Fruit fly (Drosophila melanogaster) whole organism, pupa: ENCODE data around the gene Mgstl.

Experiments used
- CG10348 ChIP-seq: fragments of 200-800 bp; sonication (Bioruptor generic); IDR thresholded peaks from 2 replicates; pipeline ENCODE4 v1.3.6; 2022; ENCODE audit warnings: missing biosample characterization, missing genetic modification characterization
- CG12605 ChIP-seq: fragments of 200-800 bp; sonication (Bioruptor generic); IDR thresholded peaks from 2 replicates; pipeline ENCODE4 v1.3.6; 2022; ENCODE audit warnings: missing biosample characterization, missing genetic modification characterization
- CG13204 ChIP-seq: fragments of 200-800 bp; sonication (Bioruptor generic); optimal IDR thresholded peaks from 2 replicates; lab custom pipeline; 2018; ENCODE audit warnings: missing biosample characterization, mild to moderate bottlenecking, missing genetic modification characterization, moderate library complexity
- CG14655 ChIP-seq: fragments of 200-800 bp; sonication (Bioruptor generic); optimal IDR thresholded peaks from 3 replicates; lab custom pipeline; 2017; ENCODE audit warnings: mild to moderate bottlenecking, missing biosample characterization, missing genetic modification reagents, missing genetic modification characterization
- CG15710 ChIP-seq: fragments of 200-800 bp; sonication (Bioruptor generic); optimal IDR thresholded peaks from 2 replicates; lab custom pipeline; 2018; ENCODE audit warnings: missing biosample characterization, mild to moderate bottlenecking, missing genetic modification characterization, moderate library complexity
- CG17806 ChIP-seq: fragments of 200-800 bp; sonication (Bioruptor generic); optimal IDR thresholded peaks from 2 replicates; lab custom pipeline; 2018; ENCODE audit warnings: missing biosample characterization, mild to moderate bottlenecking, missing genetic modification characterization, moderate library complexity
- CG32121 ChIP-seq: fragments of 200-800 bp; sonication (Bioruptor generic); IDR thresholded peaks from 2 replicates; pipeline ENCODE4 v1.3.6; 2022; ENCODE audit warnings: missing biosample characterization, missing genetic modification characterization
- CG34367 ChIP-seq: fragments of 200-800 bp; sonication (Bioruptor generic); optimal IDR thresholded peaks from 2 replicates; lab custom pipeline; 2018; ENCODE audit warnings: missing biosample characterization, mild to moderate bottlenecking, missing genetic modification characterization
- CG4496 ChIP-seq: fragments of 200-800 bp; sonication (Bioruptor generic); IDR thresholded peaks from 3 replicates; pipeline ENCODE4 v1.3.6; 2022; ENCODE audit warnings: missing biosample characterization, missing genetic modification characterization
- CG8159 ChIP-seq: fragments of 200-800 bp; sonication (Bioruptor generic); optimal IDR thresholded peaks from 3 replicates; lab custom pipeline; 2018; ENCODE audit warnings: missing biosample characterization, mild to moderate bottlenecking, missing genetic modification characterization, moderate library complexity
- CG8301 ChIP-seq: fragments of 200-800 bp; sonication (Bioruptor generic); optimal IDR thresholded peaks from 2 replicates; lab custom pipeline; 2018; ENCODE audit warnings: missing biosample characterization, mild to moderate bottlenecking, missing genetic modification characterization
- CG9948 ChIP-seq: fragments of 200-800 bp; sonication (Bioruptor generic); optimal IDR thresholded peaks from 2 replicates; lab custom pipeline; 2018; ENCODE audit warnings: missing biosample characterization, mild to moderate bottlenecking, missing genetic modification characterization, moderate library complexity
- D1 ChIP-seq: fragments of 200-800 bp; sonication (Bioruptor generic); optimal IDR thresholded peaks from 2 replicates; lab custom pipeline; 2018; ENCODE audit warnings: missing biosample characterization, mild to moderate bottlenecking, missing genetic modification characterization, moderate library complexity
- EcR ChIP-seq: fragments of 200-800 bp; sonication (Bioruptor generic); optimal IDR thresholded peaks from 3 replicates; lab custom pipeline; 2019; ENCODE audit warnings: missing biosample characterization, missing genetic modification characterization, mild to moderate bottlenecking, moderate library complexity, missing genetic modification reagents
- Ets98B ChIP-seq: fragments of 200-800 bp; sonication (Bioruptor generic); IDR thresholded peaks from 2 replicates; pipeline ENCODE4 v1.3.6; 2022; ENCODE audit warnings: missing biosample characterization, missing genetic modification characterization
- Pif1A ChIP-seq: fragments of 200-800 bp; sonication (Bioruptor generic); optimal IDR thresholded peaks from 3 replicates; lab custom pipeline; 2016; ENCODE audit warnings: missing biosample characterization, missing genetic modification characterization
- Pif1B ChIP-seq: fragments of 200-800 bp; sonication (Bioruptor generic); optimal IDR thresholded peaks from 3 replicates; lab custom pipeline; 2016; ENCODE audit warnings: missing biosample characterization, missing genetic modification characterization
- Snoo ChIP-seq: fragments of 200-800 bp; sonication (Bioruptor generic); optimal IDR thresholded peaks from 3 replicates; lab custom pipeline; 2017; ENCODE audit warnings: missing biosample characterization, mild to moderate bottlenecking, missing genetic modification characterization, inconsistent platforms
- fd96Ca ChIP-seq: fragments of 200-800 bp; sonication (Bioruptor generic); IDR thresholded peaks from 3 replicates; pipeline ENCODE4 v1.3.6; 2022; ENCODE audit warnings: missing biosample characterization, missing genetic modification characterization
- gl ChIP-seq: fragments of 200-800 bp; sonication (Bioruptor generic); optimal IDR thresholded peaks from 2 replicates; lab custom pipeline; 2018; ENCODE audit warnings: missing biosample characterization, mild to moderate bottlenecking, missing genetic modification characterization
- rn ChIP-seq: fragments of 200-800 bp; sonication (Bioruptor generic); IDR thresholded peaks from 2 replicates; pipeline ENCODE4 v1.3.6; 2022; ENCODE audit warnings: missing biosample characterization, missing genetic modification characterization

Mgstl gene

dm6 chrX:21041825-21042224, at the start of gene Mgstl:
Gene Mgstl (plus strand): TSS chrX:21042125.
- TF ChIP-seq CG32121 (GFP tag; lab: Robert Waterston, UW) (no peak), gl (tag; lab: Kevin White, UChicago) (no peak), fd96Ca (no peak), Ets98B (GFP tag; lab: Robert Waterston, UW) (no peak), D1 (tag; lab: Kevin White, UChicago) (no peak), CG9948 (no peak), CG17806 (no peak)
- TF ChIP-seq, all 21 proteins: peak for 0

DNA sequence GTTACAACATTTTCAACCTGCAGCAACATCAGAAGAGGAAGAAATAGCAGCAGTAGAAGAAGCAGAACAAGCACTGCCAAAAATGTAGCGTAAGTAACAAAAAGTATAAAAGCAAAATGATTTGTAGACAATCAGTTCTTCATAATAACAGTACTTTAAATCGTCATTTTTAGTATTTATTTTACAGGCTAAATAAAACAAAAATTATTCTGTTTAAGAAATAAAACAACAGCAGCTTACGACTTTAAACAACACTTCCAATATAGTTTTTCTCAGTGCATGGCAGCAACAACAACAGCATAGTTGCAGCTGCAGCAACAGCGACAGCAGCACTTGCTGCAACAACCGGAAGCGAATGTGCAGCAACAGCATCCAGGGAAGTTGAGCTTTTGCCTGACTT, 31.4 kb upstream of the Mgstl start:
- TF ChIP-seq Pif1A (GFP tag; lab: Kevin White, UChicago) (peak; percentile 26), CG32121 (GFP tag; lab: Robert Waterston, UW) (no peak), CG34367 (tag; lab: Kevin White, UChicago) (peak; percentile 11), CG15710 (tag; lab: Kevin White, UChicago) (peak; percentile 42), EcR (no peak), CG8301 (tag; lab: Kevin White, UChicago) (peak; percentile 35), Ets98B (GFP tag; lab: Robert Waterston, UW) (no peak), CG8159 (peak; percentile 54), CG17806 (no peak), CG9948 (peak; percentile 12), Pif1B (no peak), CG10348 (no peak), CG4496 (GFP tag; lab: Robert Waterston, UW) (0 out of 3 replicates have a peak, but pooled peaks have one; percentile 18), CG12605 (GFP tag; lab: Robert Waterston, UW) (no peak), D1 (tag; lab: Kevin White, UChicago) (no peak), CG13204 (no peak), Snoo (no peak), gl (tag; lab: Kevin White, UChicago) (no peak), CG14655 (peak; percentile 49), rn (GFP tag; lab: Robert Waterston, UW) (no peak), fd96Ca (no peak)

dm6 chrX:21017568-21017967, 24.4 kb upstream of the Mgstl start:
- TF ChIP-seq Snoo (no peak), Ets98B (GFP tag; lab: Robert Waterston, UW) (no peak), CG13204 (no peak), CG17806 (no peak), fd96Ca (no peak), Pif1A (GFP tag; lab: Kevin White, UChicago) (no peak), D1 (tag; lab: Kevin White, UChicago) (no peak), Pif1B (no peak), gl (tag; lab: Kevin White, UChicago) (no peak), CG32121 (GFP tag; lab: Robert Waterston, UW) (no peak), CG9948 (no peak), CG15710 (tag; lab: Kevin White, UChicago) (no peak), CG14655 (no peak), CG34367 (tag; lab: Kevin White, UChicago) (no peak), CG8301 (tag; lab: Kevin White, UChicago) (no peak), rn (GFP tag; lab: Robert Waterston, UW) (no peak)

DNA sequence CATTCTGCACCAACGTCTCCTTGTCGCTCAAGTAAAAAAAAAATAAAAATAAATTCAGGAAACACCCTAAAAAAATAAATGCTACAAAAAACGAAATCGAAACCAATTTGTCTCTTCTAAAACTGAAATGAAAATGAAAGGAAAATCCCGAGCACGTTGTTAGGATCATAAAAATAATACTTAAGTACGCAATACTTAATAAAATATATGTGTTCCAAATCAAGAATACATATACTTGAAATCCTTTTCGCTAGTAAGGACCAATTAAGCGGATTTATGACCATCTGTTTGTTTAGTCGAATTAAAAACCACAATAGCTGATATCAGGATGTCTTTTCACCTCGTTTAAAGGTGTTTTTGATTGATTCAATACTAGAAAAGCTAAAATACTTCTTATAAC, 16.1 kb upstream of the Mgstl start, which contains the start of gene r-cup:
Gene r-cup, minus strand, starts transcription at position 101 of the 400 bp plus-strand sequence.
- TF ChIP-seq CG8159: no peak
- no peak for TF ChIP-seq CG15710 (tag; lab: Kevin White, UChicago)
- no peak for TF ChIP-seq CG34367 (tag; lab: Kevin White, UChicago)
- no peak for TF ChIP-seq rn (GFP tag; lab: Robert Waterston, UW)
- TF ChIP-seq CG4496 (GFP tag; lab: Robert Waterston, UW): no peak
- no peak for TF ChIP-seq CG10348
- TF ChIP-seq fd96Ca: no peak
- no peak for TF ChIP-seq EcR
- TF ChIP-seq CG9948: no peak
- no peak for TF ChIP-seq Pif1B
- TF ChIP-seq CG13204: no peak
- TF ChIP-seq gl (tag; lab: Kevin White, UChicago): no peak
- TF ChIP-seq CG12605 (GFP tag; lab: Robert Waterston, UW): no peak
- TF ChIP-seq CG14655: no peak
- no peak for TF ChIP-seq D1 (tag; lab: Kevin White, UChicago)

DNA sequence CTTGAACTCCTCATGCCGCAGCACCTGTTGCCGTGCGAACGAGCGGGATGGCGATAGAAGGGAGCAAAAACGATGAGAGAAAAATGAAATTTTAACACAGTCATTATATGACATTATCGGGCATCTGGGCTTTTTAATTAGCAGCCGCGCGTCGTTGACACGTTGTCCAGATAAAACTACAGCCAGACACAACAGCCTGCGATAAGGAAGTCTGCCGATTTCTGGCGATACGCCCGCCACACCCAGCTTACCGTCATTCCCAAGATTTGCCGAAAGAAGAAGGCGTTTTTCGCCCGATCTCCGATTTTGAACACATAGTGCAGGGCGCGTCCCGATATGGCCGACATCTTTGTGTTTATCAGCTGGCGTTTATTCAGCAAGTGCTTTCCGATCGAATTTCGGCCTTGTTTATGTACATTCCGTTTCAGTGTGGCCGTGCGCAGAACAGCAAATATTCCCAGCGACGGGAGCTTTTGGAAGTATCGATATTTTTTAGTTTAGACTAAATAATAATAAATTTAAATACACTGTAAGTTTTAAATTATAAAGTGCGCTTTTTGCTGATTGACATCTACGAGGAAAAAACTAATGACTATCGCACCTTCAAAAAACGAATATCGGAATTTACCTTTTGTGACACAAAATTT, 13.9 kb upstream of the Mgstl start, which contains the start of gene CG1532:
Gene CG1532, minus strand, starts transcription at position 433 of the 647 bp plus-strand sequence.
- no peak for TF ChIP-seq CG8159
- TF ChIP-seq CG10348: no peak
- no peak for TF ChIP-seq Pif1B
- TF ChIP-seq CG8301 (tag; lab: Kevin White, UChicago): no peak
- TF ChIP-seq CG34367 (tag; lab: Kevin White, UChicago): no peak
- TF ChIP-seq CG32121 (GFP tag; lab: Robert Waterston, UW): 0 out of 2 replicates have a peak, but pooled peaks have one; percentile 25
- TF ChIP-seq CG12605 (GFP tag; lab: Robert Waterston, UW): no peak
- TF ChIP-seq fd96Ca: no peak
- TF ChIP-seq CG4496 (GFP tag; lab: Robert Waterston, UW): no peak
- TF ChIP-seq EcR: peak; percentile 30
- no peak for TF ChIP-seq CG13204
- TF ChIP-seq Pif1A (GFP tag; lab: Kevin White, UChicago): peak; percentile 40
- TF ChIP-seq Snoo: no peak
- no peak for TF ChIP-seq rn (GFP tag; lab: Robert Waterston, UW)
- TF ChIP-seq CG15710 (tag; lab: Kevin White, UChicago): no peak
- TF ChIP-seq CG9948: no peak
- no peak for TF ChIP-seq gl (tag; lab: Kevin White, UChicago)
- no peak for TF ChIP-seq CG17806
- TF ChIP-seq D1 (tag; lab: Kevin White, UChicago): no peak
- peak; percentile 6; the same call in 1 of the 2 replicates for TF ChIP-seq Ets98B (GFP tag; lab: Robert Waterston, UW)
- TF ChIP-seq CG14655: no peak

DNA sequence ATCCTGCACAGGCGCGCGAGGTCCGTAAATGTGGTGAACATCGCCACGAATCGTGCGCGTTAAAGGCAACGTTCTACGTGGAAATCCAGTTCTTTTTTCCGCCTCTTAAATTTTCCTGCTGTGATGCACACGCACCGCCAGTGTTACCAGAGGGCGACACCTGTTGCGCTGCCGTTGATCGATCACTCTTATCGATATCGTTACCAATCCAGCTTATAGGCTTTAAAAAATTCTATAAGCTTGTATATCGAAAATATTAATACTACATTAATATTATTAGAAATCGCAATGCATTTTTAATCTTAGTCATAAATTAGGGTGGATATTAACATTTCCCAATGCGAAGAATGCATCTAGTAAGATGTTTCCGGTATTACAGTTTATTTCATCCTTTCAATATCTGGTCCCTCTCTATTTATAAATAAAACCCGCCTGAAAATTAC, 10.1 kb upstream of the Mgstl start, which contains the start of gene CG1529:
Gene CG1529, minus strand, starts transcription at position 132 of the 443 bp plus-strand sequence.
- TF ChIP-seq CG34367 (tag; lab: Kevin White, UChicago): no peak
- peak; percentile 8 for TF ChIP-seq CG8159
- no peak for TF ChIP-seq CG4496 (GFP tag; lab: Robert Waterston, UW)
- TF ChIP-seq CG10348: no peak
- TF ChIP-seq EcR: no peak
- TF ChIP-seq CG32121 (GFP tag; lab: Robert Waterston, UW): no peak
- TF ChIP-seq, all 21 proteins: peak for 1
